Worm (Caenorhabditis elegans): ENCODE measurements around the gene rft-1.

DNA sequence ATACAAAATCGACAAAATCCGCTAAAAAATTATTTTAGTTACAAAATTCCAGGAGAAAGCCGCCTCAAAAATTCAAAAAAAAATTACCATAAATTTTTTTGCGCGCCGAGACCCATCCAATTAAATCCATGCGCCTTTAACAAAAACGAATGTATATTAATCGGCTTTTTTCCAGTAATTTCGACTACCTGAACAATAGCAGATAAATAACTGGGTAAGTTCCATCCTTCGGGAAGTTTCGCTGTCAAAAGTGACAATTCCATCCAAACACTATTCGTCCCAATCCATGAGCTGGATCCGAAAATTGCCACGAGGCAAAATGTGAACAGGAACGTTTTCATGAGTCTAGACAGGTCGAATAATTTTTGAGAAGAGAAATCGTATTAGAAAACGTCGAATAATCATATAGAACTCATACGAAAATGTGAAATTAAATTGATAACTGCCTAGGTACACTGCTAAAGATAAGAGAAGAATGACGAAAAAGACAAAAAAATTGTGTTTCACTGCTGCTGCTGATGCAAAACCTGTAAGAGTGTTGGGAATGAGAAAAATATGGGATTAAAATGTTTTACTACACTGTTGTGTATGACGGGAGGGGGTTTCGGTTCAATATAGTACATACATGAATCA is at the start of gene rft-1:
- TF ChIP-seq ama-1 (optimal IDR thresholded peaks at IDR 0.05) (no peak), pes-1 (GFP tag; IDR thresholded peaks at IDR 0.05) (no peak), tbx-11 (GFP tag; IDR thresholded peaks at IDR 0.05) (no peak)
